Worm (Caenorhabditis elegans) whole organism, L4 larva: Measurements from ENCODE around the gene C34C6.9.

Source experiments
- ZK546.5 ChIP-seq, 2 experiments: sonication (generic microtip); optimal IDR thresholded peaks; 2 replicates each; lab custom pipeline; 2017; ENCODE audit warnings: missing biosample characterization in 2 of 2, missing genetic modification characterization in 2 of 2
- dmd-9 ChIP-seq: fragments of 200-800 bp; sonication (Bioruptor generic); IDR thresholded peaks from 2 replicates; pipeline ENCODE4 v1.3.6; 2022; ENCODE audit warnings: missing genetic modification reagents, missing genetic modification characterization, missing compliant biosample characterization
- egl-27 ChIP-seq: sonication (generic microtip); optimal IDR thresholded peaks from 3 replicates; lab custom pipeline; 2017; ENCODE audit warnings: missing biosample characterization, missing genetic modification reagents, missing genetic modification characterization
- lin-1 ChIP-seq: fragments of 200-800 bp; sonication (Bioruptor generic); IDR thresholded peaks from 2 replicates; pipeline ENCODE4 v1.3.6; 2022; ENCODE audit warnings: missing genetic modification reagents, missing genetic modification characterization, missing compliant biosample characterization
- lin-29 ChIP-seq: fragments of 200-800 bp; sonication (Bioruptor generic); IDR thresholded peaks from 2 replicates; pipeline ENCODE4 v1.3.6; 2022; ENCODE audit warnings: missing genetic modification reagents, missing genetic modification characterization, missing compliant biosample characterization
- lin-39 ChIP-seq: fragments of 150-350 bp; optimal IDR thresholded peaks from 2 replicates; lab custom pipeline; 2014; ENCODE audit warnings: missing biosample characterization, missing genetic modification reagents, missing genetic modification characterization
- nhr-10 ChIP-seq: fragments of 150-350 bp; optimal IDR thresholded peaks from 2 replicates; lab custom pipeline; 2014; ENCODE audit warnings: missing biosample characterization, missing genetic modification characterization
- nhr-11 ChIP-seq: fragments of 150-350 bp; optimal IDR thresholded peaks from 2 replicates; lab custom pipeline; 2014; ENCODE audit warnings: missing biosample characterization, missing genetic modification characterization
- nhr-237 ChIP-seq: sonication (generic microtip); optimal IDR thresholded peaks from 2 replicates; lab custom pipeline; 2017; ENCODE audit warnings: missing biosample characterization, missing genetic modification characterization
- pqm-1 ChIP-seq: sonication (generic microtip); optimal IDR thresholded peaks from 2 replicates; lab custom pipeline; 2017; ENCODE audit warnings: missing biosample characterization, missing genetic modification characterization
- unc-39 ChIP-seq: sonication (generic microtip); optimal IDR thresholded peaks from 2 replicates; lab custom pipeline; 2017; ENCODE audit warnings: missing biosample characterization, missing genetic modification characterization

DNA sequence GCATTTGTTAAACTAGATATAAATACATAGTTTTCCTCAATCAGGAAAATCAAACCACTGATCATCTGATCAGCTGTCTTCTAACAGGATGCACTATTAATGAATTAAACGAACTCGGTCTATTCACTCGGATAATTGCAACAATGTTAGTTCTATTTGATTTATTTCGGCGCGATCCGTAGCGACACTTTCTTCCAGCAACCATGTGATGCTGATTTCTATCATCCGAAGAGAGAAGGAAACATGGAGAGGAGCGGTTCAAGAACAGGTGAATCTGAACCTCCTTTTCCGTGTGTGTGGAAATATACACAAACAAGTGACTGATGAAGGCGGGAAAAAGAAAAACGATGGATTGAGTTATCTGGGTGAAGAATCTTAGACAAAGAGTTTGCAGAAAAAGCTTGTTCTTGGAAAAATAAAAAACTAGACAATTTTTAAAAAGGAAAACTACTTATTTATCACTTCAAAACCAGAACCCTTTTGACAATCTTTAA is 46.1 kb downstream of the C34C6.9 start:
- TF ChIP-seq unc-39 (tag; lab: Kevin White, UChicago) (no peak), nhr-10 (tag; lab: Kevin White, UChicago) (no peak), pqm-1 (tag; lab: Kevin White, UChicago) (no peak), lin-29 (GFP tag; lab: Robert Waterston, UW) (no peak), nhr-11 (tag; lab: Kevin White, UChicago) (no peak), ZK546.5 (tag; optimal IDR thresholded peaks at IDR 0.05; lab: Kevin White, UChicago) (no peak), nhr-237 (tag; lab: Kevin White, UChicago) (no peak), egl-27 (tag; lab: Kevin White, UChicago) (no peak), lin-39 (tag; lab: Kevin White, UChicago) (no peak), lin-1 (GFP tag; lab: Robert Waterston, UW) (no peak), dmd-9 (no peak)
